Fruit fly (Drosophila melanogaster) whole organism: Measurements from ENCODE around the gene sni.

Experiments
- CG8478 ChIP-seq: fragments of >200 bp; optimal IDR thresholded peaks from 2 replicates; lab custom pipeline; 2018; ENCODE audit warnings: inconsistent platforms
- Dll ChIP-seq: fragments of >200 bp; optimal IDR thresholded peaks from 2 replicates; lab custom pipeline; 2017
- EcR ChIP-seq, 2 experiments: fragments of >200 bp; optimal IDR thresholded peaks; 2 replicates each; lab custom pipeline; 2017; ENCODE audit warnings: missing biosample characterization in 2 of 2, missing genetic modification characterization in 2 of 2, missing genetic modification reagents in 2 of 2
- pan ChIP-seq: fragments of >200 bp; optimal IDR thresholded peaks from 2 replicates; lab custom pipeline; 2017
- psq ChIP-seq: fragments of >200 bp; optimal IDR thresholded peaks from 2 replicates; lab custom pipeline; 2017
- usp ChIP-seq: fragments of >200 bp; optimal IDR thresholded peaks from 2 replicates; lab custom pipeline; 2017; ENCODE audit warnings: missing biosample characterization, missing genetic modification characterization, mixed read lengths

The sni gene

dm6 chrX:8198935-8199580 lies 44.8 kb downstream of the sni start:
- no peak for TF ChIP-seq EcR (GFP tag; optimal IDR thresholded peaks at IDR 0.05; lab: Kevin White, UChicago)
- no peak for TF ChIP-seq usp (GFP tag; lab: Kevin White, UChicago)
- TF ChIP-seq CG8478 (lab: Kevin White, UChicago) = no peak
- no peak for TF ChIP-seq Dll (lab: Kevin White, UChicago)
- TF ChIP-seq psq (lab: Kevin White, UChicago) = no peak
- TF ChIP-seq pan (lab: Kevin White, UChicago) = no peak

DNA sequence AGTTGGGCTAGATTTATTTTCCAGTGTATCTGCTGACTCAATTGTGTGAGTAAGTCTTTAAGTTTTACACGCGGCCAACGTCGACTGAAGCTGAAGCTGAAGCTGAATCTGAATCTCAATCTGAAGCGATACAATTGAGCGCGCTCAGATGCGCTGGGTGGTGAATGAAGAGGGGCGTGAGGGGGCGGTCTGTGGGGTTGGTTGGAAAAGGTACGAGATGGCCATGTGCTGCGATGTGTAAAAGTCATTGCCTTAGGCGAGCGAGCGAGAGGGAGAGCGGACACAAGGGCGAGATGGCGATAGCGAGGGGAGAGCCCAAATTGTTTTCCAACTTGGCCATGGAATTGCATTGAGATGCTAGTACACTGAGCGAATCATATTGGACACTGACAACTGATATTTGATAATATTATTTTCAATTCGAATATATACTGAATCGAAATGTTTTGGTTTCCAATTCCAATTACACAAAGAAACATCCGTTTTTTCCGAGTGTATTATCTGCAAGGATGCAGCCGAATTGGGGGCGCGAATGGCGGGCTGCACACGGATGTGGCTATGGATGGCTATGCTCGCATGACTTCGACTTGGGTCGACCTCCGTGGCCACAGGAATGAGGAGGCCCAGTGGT lies 47.1 kb downstream of the sni start:
- TF ChIP-seq psq (lab: Kevin White, UChicago) (no peak), EcR (GFP tag; optimal IDR thresholded peaks at IDR 0.05; lab: Kevin White, UChicago) (peak in 1 of 2 experiments; percentile 55)

DNA sequence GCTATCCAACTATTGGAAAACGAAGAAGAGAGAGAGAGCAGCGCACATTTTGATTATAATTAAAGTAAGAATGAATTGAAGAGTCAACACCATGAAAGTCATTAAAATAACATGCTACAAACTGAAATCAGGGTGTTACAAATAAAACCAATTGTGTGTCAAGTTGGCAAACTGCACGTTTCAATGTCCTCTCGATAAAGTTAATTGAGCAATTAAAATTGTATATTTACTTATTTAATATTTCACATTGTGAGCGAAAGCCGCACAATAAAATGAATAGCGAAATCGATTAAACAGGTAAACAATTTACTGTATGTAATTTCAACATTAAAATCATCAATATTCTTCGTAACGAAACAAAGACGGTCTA lies 47.7 kb downstream of the sni start:
- TF ChIP-seq CG8478 (lab: Kevin White, UChicago) (no peak), pan (lab: Kevin White, UChicago) (no peak), EcR (GFP tag; optimal IDR thresholded peaks at IDR 0.05; lab: Kevin White, UChicago) (no peak), usp (GFP tag; lab: Kevin White, UChicago) (no peak), Dll (lab: Kevin White, UChicago) (no peak), psq (lab: Kevin White, UChicago) (no peak)

DNA sequence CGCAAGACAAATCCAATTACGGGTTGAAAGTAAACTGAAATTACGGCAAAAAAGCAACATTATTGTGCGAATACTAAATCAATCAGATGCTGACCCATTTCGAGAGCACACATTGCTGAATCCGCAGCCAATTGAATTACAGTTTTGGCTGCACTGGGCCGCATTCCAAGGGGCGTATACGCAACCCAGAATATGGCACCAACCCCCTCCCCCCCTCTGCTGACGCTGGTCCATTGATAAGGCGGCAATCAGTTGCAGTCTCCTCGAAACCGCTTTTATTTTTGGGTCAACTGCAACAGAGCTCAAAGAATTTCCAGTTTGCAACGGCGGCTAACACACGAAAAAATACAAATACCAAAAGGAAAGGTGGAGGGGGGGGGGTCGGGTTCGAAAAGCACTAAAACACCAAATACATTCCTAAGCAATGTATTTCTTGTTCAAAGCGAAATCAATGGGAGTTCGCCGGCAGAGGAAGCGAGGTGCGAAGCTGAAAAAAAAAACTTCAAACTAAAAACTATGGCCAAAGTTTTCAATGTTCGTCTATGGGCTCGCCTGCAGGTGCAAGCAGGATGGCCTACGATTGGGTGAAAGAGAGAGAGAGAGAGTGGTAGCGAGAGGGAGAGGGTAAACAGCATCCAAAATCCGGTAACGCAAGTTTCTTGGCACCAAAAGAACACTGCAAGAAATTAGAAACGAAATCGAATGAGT lies 48.2 kb downstream of the sni start:
- TF ChIP-seq CG8478 (lab: Kevin White, UChicago) = no peak
- no peak for TF ChIP-seq EcR (GFP tag; optimal IDR thresholded peaks at IDR 0.05; lab: Kevin White, UChicago)
- no peak for TF ChIP-seq psq (lab: Kevin White, UChicago)
- no peak for TF ChIP-seq Dll (lab: Kevin White, UChicago)
- TF ChIP-seq usp (GFP tag; lab: Kevin White, UChicago) = no peak
- no peak for TF ChIP-seq pan (lab: Kevin White, UChicago)

DNA sequence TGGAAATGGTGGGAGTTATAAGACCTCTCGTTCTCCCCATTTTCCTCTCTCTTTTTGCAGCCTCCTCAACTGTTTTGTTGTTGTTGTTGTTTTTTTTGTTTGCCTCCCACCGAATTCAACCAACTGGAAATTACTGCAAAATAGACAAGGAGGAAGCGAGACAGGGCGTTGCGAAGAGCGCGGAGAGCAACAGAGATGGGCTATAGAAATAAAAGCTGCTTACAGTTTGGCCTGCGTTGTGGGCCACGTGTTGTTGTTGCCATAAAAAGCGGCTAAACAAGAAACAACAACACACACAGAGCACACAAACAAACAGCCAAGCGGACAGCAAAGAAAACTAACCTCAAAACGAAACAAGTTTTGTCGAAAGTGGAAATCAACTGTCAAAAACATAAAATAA lies 49.3 kb downstream of the sni start:
- no peak for TF ChIP-seq pan (lab: Kevin White, UChicago)
- TF ChIP-seq usp (GFP tag; lab: Kevin White, UChicago) = no peak
- no peak for TF ChIP-seq Dll (lab: Kevin White, UChicago)
- TF ChIP-seq EcR (GFP tag; optimal IDR thresholded peaks at IDR 0.05; lab: Kevin White, UChicago) = no peak

DNA sequence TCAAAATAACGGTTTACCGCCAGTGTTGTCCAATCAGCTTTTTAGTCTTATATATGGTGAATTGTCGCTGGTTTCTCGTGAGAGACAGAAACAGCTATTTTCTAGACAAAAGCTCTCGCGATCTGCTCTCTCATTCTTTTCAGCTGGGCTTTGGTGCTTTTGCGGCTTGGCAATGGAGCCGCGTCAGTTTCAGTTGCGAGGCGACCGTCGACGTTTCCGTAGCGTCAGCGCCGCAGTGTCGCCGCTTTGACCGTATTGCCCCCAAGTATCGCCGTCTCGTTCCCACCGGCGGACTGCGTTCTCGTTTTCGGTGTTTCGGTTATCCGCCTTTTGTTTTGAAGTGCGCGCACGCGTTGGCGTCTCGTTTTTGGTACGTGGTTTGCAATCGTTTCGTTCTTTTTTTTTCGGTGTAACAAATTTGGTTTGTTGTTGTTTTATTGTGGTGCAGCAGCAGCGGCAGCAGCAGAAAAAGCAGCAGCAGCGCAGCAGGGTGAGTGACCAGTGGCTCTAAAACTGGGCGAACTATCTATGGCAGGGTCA lies 50.7 kb downstream of the sni start:
- TF ChIP-seq usp (GFP tag; lab: Kevin White, UChicago) (no peak), pan (lab: Kevin White, UChicago) (no peak), EcR (GFP tag; optimal IDR thresholded peaks at IDR 0.05; lab: Kevin White, UChicago) (no peak)

DNA sequence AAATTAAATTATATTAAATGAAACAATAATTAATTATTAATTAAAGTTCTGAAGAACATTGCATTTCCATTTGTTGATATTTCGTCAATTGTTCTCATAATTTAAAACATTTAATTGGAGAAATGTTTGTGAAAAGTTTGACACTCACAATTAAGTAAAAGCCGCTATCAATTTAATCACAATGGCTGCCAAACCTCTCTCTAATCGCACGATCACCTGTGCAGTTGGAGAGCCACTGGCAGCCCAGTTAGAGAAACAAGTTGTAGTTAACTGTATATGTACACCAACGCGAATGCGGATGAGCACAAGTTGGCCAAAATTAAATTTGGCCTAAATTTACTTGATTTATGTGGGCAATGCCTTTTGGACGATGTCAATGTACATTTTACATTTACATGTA lies 51.6 kb downstream of the sni start:
- no peak for TF ChIP-seq pan (lab: Kevin White, UChicago)
- no peak for TF ChIP-seq EcR (GFP tag; optimal IDR thresholded peaks at IDR 0.05; lab: Kevin White, UChicago)
- TF ChIP-seq usp (GFP tag; lab: Kevin White, UChicago) = no peak
- TF ChIP-seq CG8478 (lab: Kevin White, UChicago) = no peak
- TF ChIP-seq Dll (lab: Kevin White, UChicago) = no peak
- no peak for TF ChIP-seq psq (lab: Kevin White, UChicago)
